Worm (Caenorhabditis elegans) whole organism, L1 larva: ENCODE results near the gene F09E5.12.
A peak's percentile ranks its signal among the peaks of the same experiment; 100 is the strongest.

Experiments
- Y116A8C.19 ChIP-seq: sonication (generic microtip); optimal IDR thresholded peaks from 2 replicates; lab custom pipeline; 2016; ENCODE audit warnings: missing compliant biosample characterization, missing genetic modification characterization, borderline replicate concordance
- ama-1 ChIP-seq: fragments of 150-350 bp; optimal IDR thresholded peaks from 2 replicates; lab custom pipeline; 2014
- ceh-8 ChIP-seq: fragments of 200-800 bp; sonication (Bioruptor generic); optimal IDR thresholded peaks from 2 replicates; lab custom pipeline; 2018; ENCODE audit warnings: mild to moderate bottlenecking, missing genetic modification characterization, moderate library complexity, missing compliant biosample characterization
- efl-1 ChIP-seq, 4 experiments: fragments of 150-350 bp; optimal IDR thresholded peaks in 3 of 4; peaks in 1 of 4; 1 replicate in 1 of 4; 2 replicates in 3 of 4; lab custom pipeline; 2014; ENCODE audit warnings: missing biosample characterization in 2 of 4, missing genetic modification characterization in 2 of 4, missing genetic modification reagents in 2 of 4
- fkh-4 ChIP-seq: sonication (generic microtip); optimal IDR thresholded peaks from 2 replicates; lab custom pipeline; 2016; ENCODE audit warnings: missing compliant biosample characterization, missing genetic modification characterization, borderline replicate concordance
- hlh-17 ChIP-seq: fragments of 200-800 bp; sonication (Bioruptor generic); optimal IDR thresholded peaks from 2 replicates; lab custom pipeline; 2018; ENCODE audit warnings: missing genetic modification characterization, mild to moderate bottlenecking, missing compliant biosample characterization, moderate library complexity, borderline replicate concordance
- lin-15B ChIP-seq: fragments of 150-350 bp; sonication (generic microtip); optimal IDR thresholded peaks from 3 replicates; lab custom pipeline; 2014; ENCODE audit warnings: missing biosample characterization, missing genetic modification characterization
- snpc-4 ChIP-seq: fragments of 150-350 bp; optimal IDR thresholded peaks from 2 replicates; lab custom pipeline; 2014; ENCODE audit warnings: missing biosample characterization, missing genetic modification characterization
- sox-4 ChIP-seq: sonication (generic microtip); optimal IDR thresholded peaks from 2 replicates; lab custom pipeline; 2016; ENCODE audit warnings: missing genetic modification characterization, missing compliant biosample characterization
- unc-130 ChIP-seq: fragments of 150-350 bp; optimal IDR thresholded peaks from 2 replicates; lab custom pipeline; 2017; ENCODE audit warnings: missing biosample characterization, missing genetic modification characterization, inconsistent platforms
- unc-62 ChIP-seq: fragments of 150-350 bp; optimal IDR thresholded peaks from 2 replicates; lab custom pipeline; 2014; ENCODE audit warnings: missing biosample characterization, missing genetic modification reagents, missing genetic modification characterization
- vab-15 ChIP-seq: sonication (generic microtip); optimal IDR thresholded peaks from 2 replicates; lab custom pipeline; 2017; ENCODE audit warnings: missing genotype, mild to moderate bottlenecking, missing genetic modification characterization, missing compliant biosample characterization
- zag-1 ChIP-seq: fragments of 150-350 bp; optimal IDR thresholded peaks from 2 replicates; lab custom pipeline; 2014; ENCODE audit warnings: missing biosample characterization, missing genetic modification characterization

DNA sequence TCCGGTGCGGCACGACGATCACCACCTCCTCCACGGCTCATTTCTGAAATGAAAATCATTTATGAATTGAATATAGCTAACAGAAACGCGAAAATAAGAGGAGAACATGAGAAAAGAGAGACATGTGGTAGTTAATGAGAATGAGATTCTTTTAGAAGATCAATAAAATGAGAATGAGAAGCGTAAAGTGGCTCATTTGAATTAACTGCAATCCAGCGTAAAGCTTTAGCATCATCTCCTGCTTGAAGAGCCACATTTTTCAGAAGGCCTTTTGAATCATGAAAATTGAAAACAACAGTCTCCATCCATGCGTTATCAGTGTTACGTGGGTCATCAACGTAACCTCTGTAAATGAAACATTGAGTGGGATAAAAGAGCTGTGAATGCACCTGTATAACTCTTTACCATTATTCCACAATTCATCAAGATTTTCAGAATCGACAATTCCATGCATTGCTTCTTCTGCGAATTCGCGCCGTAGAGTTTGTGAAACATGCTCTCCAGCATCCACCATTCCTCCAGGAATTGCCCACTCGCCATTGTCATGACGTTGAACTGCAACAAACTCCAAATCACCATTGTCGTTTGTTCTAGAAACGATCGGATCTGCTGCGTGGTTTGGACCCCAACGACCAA, 18.4 kb upstream of the F09E5.12 start, which contains the start of gene rsp-4:
- TF ChIP-seq ama-1 (lab: Kevin White, UChicago), result no peak
- no peak for TF ChIP-seq unc-130 (tag; lab: Kevin White, UChicago)
- no peak for TF ChIP-seq Y116A8C.19 (tag; lab: Kevin White, UChicago)
- no peak for TF ChIP-seq hlh-17 (GFP tag; lab: Kevin White, UChicago)
- TF ChIP-seq lin-15B (tag; lab: Kevin White, UChicago), result no peak
- no peak for TF ChIP-seq zag-1 (tag; lab: Kevin White, UChicago)
- no peak for TF ChIP-seq vab-15 (tag; lab: Kevin White, UChicago)
- TF ChIP-seq efl-1 (optimal IDR thresholded peaks at IDR 0.05; lab: Kevin White, UChicago), result no peak
- TF ChIP-seq efl-1 (GFP tag; optimal IDR thresholded peaks at IDR 0.05 in 1 of 2; lab: Kevin White, UChicago), result peak in 1 of 2 experiments; percentile 4
- no peak for TF ChIP-seq sox-4 (tag; lab: Kevin White, UChicago)
- TF ChIP-seq fkh-4 (tag; lab: Kevin White, UChicago), result no peak
- no peak for TF ChIP-seq snpc-4 (tag; lab: Kevin White, UChicago)
- TF ChIP-seq unc-62 (GFP tag; lab: Kevin White, UChicago), result no peak
- no peak for TF ChIP-seq ceh-8
